Fruit fly (Drosophila melanogaster) whole organism, pupa: ENCODE data around the gene Rpp30.

Source experiments
- CG10348 ChIP-seq: fragments of 200-800 bp; sonication (Bioruptor generic); IDR thresholded peaks from 2 replicates; pipeline ENCODE4 v1.3.6; 2022; ENCODE audit warnings: missing biosample characterization, missing genetic modification characterization
- CG12605 ChIP-seq: fragments of 200-800 bp; sonication (Bioruptor generic); IDR thresholded peaks from 2 replicates; pipeline ENCODE4 v1.3.6; 2022; ENCODE audit warnings: missing biosample characterization, missing genetic modification characterization
- CG13204 ChIP-seq: fragments of 200-800 bp; sonication (Bioruptor generic); optimal IDR thresholded peaks from 2 replicates; lab custom pipeline; 2018; ENCODE audit warnings: missing biosample characterization, mild to moderate bottlenecking, missing genetic modification characterization, moderate library complexity
- CG14655 ChIP-seq: fragments of 200-800 bp; sonication (Bioruptor generic); optimal IDR thresholded peaks from 3 replicates; lab custom pipeline; 2017; ENCODE audit warnings: mild to moderate bottlenecking, missing biosample characterization, missing genetic modification reagents, missing genetic modification characterization
- CG15710 ChIP-seq: fragments of 200-800 bp; sonication (Bioruptor generic); optimal IDR thresholded peaks from 2 replicates; lab custom pipeline; 2018; ENCODE audit warnings: missing biosample characterization, mild to moderate bottlenecking, missing genetic modification characterization, moderate library complexity
- CG17806 ChIP-seq: fragments of 200-800 bp; sonication (Bioruptor generic); optimal IDR thresholded peaks from 2 replicates; lab custom pipeline; 2018; ENCODE audit warnings: missing biosample characterization, mild to moderate bottlenecking, missing genetic modification characterization, moderate library complexity
- CG32121 ChIP-seq: fragments of 200-800 bp; sonication (Bioruptor generic); IDR thresholded peaks from 2 replicates; pipeline ENCODE4 v1.3.6; 2022; ENCODE audit warnings: missing biosample characterization, missing genetic modification characterization
- CG34367 ChIP-seq: fragments of 200-800 bp; sonication (Bioruptor generic); optimal IDR thresholded peaks from 2 replicates; lab custom pipeline; 2018; ENCODE audit warnings: missing biosample characterization, mild to moderate bottlenecking, missing genetic modification characterization
- CG4496 ChIP-seq: fragments of 200-800 bp; sonication (Bioruptor generic); IDR thresholded peaks from 3 replicates; pipeline ENCODE4 v1.3.6; 2022; ENCODE audit warnings: missing biosample characterization, missing genetic modification characterization
- CG8159 ChIP-seq: fragments of 200-800 bp; sonication (Bioruptor generic); optimal IDR thresholded peaks from 3 replicates; lab custom pipeline; 2018; ENCODE audit warnings: missing biosample characterization, mild to moderate bottlenecking, missing genetic modification characterization, moderate library complexity
- CG8301 ChIP-seq: fragments of 200-800 bp; sonication (Bioruptor generic); optimal IDR thresholded peaks from 2 replicates; lab custom pipeline; 2018; ENCODE audit warnings: missing biosample characterization, mild to moderate bottlenecking, missing genetic modification characterization
- CG9948 ChIP-seq: fragments of 200-800 bp; sonication (Bioruptor generic); optimal IDR thresholded peaks from 2 replicates; lab custom pipeline; 2018; ENCODE audit warnings: missing biosample characterization, mild to moderate bottlenecking, missing genetic modification characterization, moderate library complexity
- D1 ChIP-seq: fragments of 200-800 bp; sonication (Bioruptor generic); optimal IDR thresholded peaks from 2 replicates; lab custom pipeline; 2018; ENCODE audit warnings: missing biosample characterization, mild to moderate bottlenecking, missing genetic modification characterization, moderate library complexity
- EcR ChIP-seq: fragments of 200-800 bp; sonication (Bioruptor generic); optimal IDR thresholded peaks from 3 replicates; lab custom pipeline; 2019; ENCODE audit warnings: missing biosample characterization, missing genetic modification characterization, mild to moderate bottlenecking, moderate library complexity, missing genetic modification reagents
- Ets98B ChIP-seq: fragments of 200-800 bp; sonication (Bioruptor generic); IDR thresholded peaks from 2 replicates; pipeline ENCODE4 v1.3.6; 2022; ENCODE audit warnings: missing biosample characterization, missing genetic modification characterization
- Pif1A ChIP-seq: fragments of 200-800 bp; sonication (Bioruptor generic); optimal IDR thresholded peaks from 3 replicates; lab custom pipeline; 2016; ENCODE audit warnings: missing biosample characterization, missing genetic modification characterization
- Pif1B ChIP-seq: fragments of 200-800 bp; sonication (Bioruptor generic); optimal IDR thresholded peaks from 3 replicates; lab custom pipeline; 2016; ENCODE audit warnings: missing biosample characterization, missing genetic modification characterization
- Snoo ChIP-seq: fragments of 200-800 bp; sonication (Bioruptor generic); optimal IDR thresholded peaks from 3 replicates; lab custom pipeline; 2017; ENCODE audit warnings: missing biosample characterization, mild to moderate bottlenecking, missing genetic modification characterization, inconsistent platforms
- fd96Ca ChIP-seq: fragments of 200-800 bp; sonication (Bioruptor generic); IDR thresholded peaks from 3 replicates; pipeline ENCODE4 v1.3.6; 2022; ENCODE audit warnings: missing biosample characterization, missing genetic modification characterization
- gl ChIP-seq: fragments of 200-800 bp; sonication (Bioruptor generic); optimal IDR thresholded peaks from 2 replicates; lab custom pipeline; 2018; ENCODE audit warnings: missing biosample characterization, mild to moderate bottlenecking, missing genetic modification characterization
- rn ChIP-seq: fragments of 200-800 bp; sonication (Bioruptor generic); IDR thresholded peaks from 2 replicates; pipeline ENCODE4 v1.3.6; 2022; ENCODE audit warnings: missing biosample characterization, missing genetic modification characterization

Rpp30 gene

dm6 chr2L:228246-228645, 23.9 kb downstream of the Rpp30 start:
- no peak for TF ChIP-seq CG17806
- TF ChIP-seq CG10348 (GFP tag; lab: Robert Waterston, UW) = no peak
- TF ChIP-seq gl (tag; lab: Kevin White, UChicago) = no peak
- TF ChIP-seq CG8159 (tag; lab: Kevin White, UChicago) = no peak
- TF ChIP-seq Pif1B = no peak
- no peak for TF ChIP-seq D1 (tag; lab: Kevin White, UChicago)
- TF ChIP-seq Snoo (tag; lab: Kevin White, UChicago) = no peak

dm6 chr2L:225386-225682, 26.8 kb downstream of the Rpp30 start:
- no peak for TF ChIP-seq Ets98B
- no peak for TF ChIP-seq D1 (tag; lab: Kevin White, UChicago)
- TF ChIP-seq CG32121 (GFP tag; lab: Robert Waterston, UW) = no peak
- TF ChIP-seq EcR (GFP tag; lab: Kevin White, UChicago) = peak; percentile 16
- TF ChIP-seq, all 21 proteins: peak for 1

- TF ChIP-seq CG9948 (tag; lab: Kevin White, UChicago) = peak; percentile 90
- TF ChIP-seq CG13204 (GFP tag; lab: Kevin White, UChicago) = peak; percentile 52
- peak; percentile 62 for TF ChIP-seq CG32121 (GFP tag; lab: Robert Waterston, UW)
- peak; percentile 92 for TF ChIP-seq Pif1B
- peak; percentile 94 for TF ChIP-seq CG14655 (GFP tag; lab: Kevin White, UChicago)
- TF ChIP-seq CG8159 (tag; lab: Kevin White, UChicago) = peak; percentile 90
- TF ChIP-seq CG4496 (GFP tag; lab: Robert Waterston, UW) = peak; percentile 79
- TF ChIP-seq fd96Ca = peak; percentile 85
- TF ChIP-seq CG8301 (tag; lab: Kevin White, UChicago) = peak; percentile 85
- TF ChIP-seq Ets98B = peak; percentile 68
- TF ChIP-seq EcR (GFP tag; lab: Kevin White, UChicago) = peak; percentile 76
- TF ChIP-seq rn (GFP tag; lab: Robert Waterston, UW) = peak; percentile 62; the same call in 1 of the 2 replicates
- TF ChIP-seq Snoo (tag; lab: Kevin White, UChicago) = peak; percentile 82
- peak; percentile 82 for TF ChIP-seq CG34367 (tag; lab: Kevin White, UChicago)
- TF ChIP-seq Pif1A = peak; percentile 93
- TF ChIP-seq CG17806 = peak; percentile 89
- TF ChIP-seq D1 (tag; lab: Kevin White, UChicago) = peak; percentile 87
- TF ChIP-seq CG10348 (GFP tag; lab: Robert Waterston, UW) = 0 out of 2 replicates have a peak, but pooled peaks have one; percentile 9
- TF ChIP-seq CG15710 (tag; lab: Kevin White, UChicago) = peak; percentile 92
- TF ChIP-seq CG12605 (GFP tag; lab: Robert Waterston, UW) = peak; percentile 41; the same call in 1 of the 2 replicates
- peak; percentile 82 for TF ChIP-seq gl (tag; lab: Kevin White, UChicago)
These were observed 27.4 kb downstream of the Rpp30 start for dm6 chr2L:224599-225385.

- no peak for TF ChIP-seq fd96Ca
- TF ChIP-seq CG13204 (GFP tag; lab: Kevin White, UChicago) = peak; percentile 86
- TF ChIP-seq CG10348 (GFP tag; lab: Robert Waterston, UW) = no peak
- no peak for TF ChIP-seq Pif1B
- TF ChIP-seq CG14655 (GFP tag; lab: Kevin White, UChicago) = no peak
- TF ChIP-seq D1 (tag; lab: Kevin White, UChicago) = no peak
- TF ChIP-seq CG4496 (GFP tag; lab: Robert Waterston, UW) = no peak
- no peak for TF ChIP-seq Snoo (tag; lab: Kevin White, UChicago)
- no peak for TF ChIP-seq CG9948 (tag; lab: Kevin White, UChicago)
These were observed 28.1 kb downstream of the Rpp30 start for dm6 chr2L:223867-224598.

dm6 chr2L:223351-223750, 28.8 kb downstream of the Rpp30 start:
- TF ChIP-seq CG17806 (peak; percentile 94), CG8301 (tag; lab: Kevin White, UChicago) (peak; percentile 95), CG13204 (GFP tag; lab: Kevin White, UChicago) (peak; percentile 54), CG14655 (GFP tag; lab: Kevin White, UChicago) (peak; percentile 96), CG15710 (tag; lab: Kevin White, UChicago) (peak; percentile 90), Ets98B (peak; percentile 96), CG12605 (GFP tag; lab: Robert Waterston, UW) (peak; percentile 93), CG32121 (GFP tag; lab: Robert Waterston, UW) (peak; percentile 92), gl (tag; lab: Kevin White, UChicago) (peak; percentile 87), CG4496 (GFP tag; lab: Robert Waterston, UW) (peak; percentile 98), EcR (GFP tag; lab: Kevin White, UChicago) (no peak), CG8159 (tag; lab: Kevin White, UChicago) (peak; percentile 93), Pif1B (peak; percentile 96), Pif1A (peak; percentile 96), D1 (tag; lab: Kevin White, UChicago) (peak; percentile 87), rn (GFP tag; lab: Robert Waterston, UW) (peak; percentile 92), fd96Ca (peak; percentile 97), Snoo (tag; lab: Kevin White, UChicago) (peak; percentile 83), CG34367 (tag; lab: Kevin White, UChicago) (peak; percentile 93), CG10348 (GFP tag; lab: Robert Waterston, UW) (peak; percentile 39; the same call in 1 of the 2 replicates), CG9948 (tag; lab: Kevin White, UChicago) (peak; percentile 93)
- TF ChIP-seq, all 21 proteins: peak for 20
